Worm (Caenorhabditis elegans) whole organism, L4 larva: ENCODE results near the gene F33G12.6.

ENCODE experiments used
- D1046.2 ChIP-seq: fragments of 200-800 bp; sonication (Bioruptor generic); IDR thresholded peaks from 2 replicates; pipeline ENCODE4 v1.3.6; 2022; ENCODE audit warnings: missing genetic modification characterization, missing compliant biosample characterization
- F10B5.3 ChIP-seq: sonication (generic microtip); optimal IDR thresholded peaks from 2 replicates; lab custom pipeline; 2016; ENCODE audit warnings: mild to moderate bottlenecking, missing genetic modification characterization, missing compliant biosample characterization
- F49E8.2 ChIP-seq: sonication (generic microtip); optimal IDR thresholded peaks from 2 replicates; lab custom pipeline; 2016; ENCODE audit warnings: missing compliant biosample characterization, mild to moderate bottlenecking, missing genetic modification characterization, borderline replicate concordance
- R02D3.7 ChIP-seq: fragments of 150-350 bp; sonication (generic microtip); optimal IDR thresholded peaks from 3 replicates; lab custom pipeline; 2014; ENCODE audit warnings: missing biosample characterization, missing genetic modification characterization
- T20F7.1 ChIP-seq: fragments of 200-800 bp; sonication (Bioruptor generic); optimal IDR thresholded peaks from 2 replicates; lab custom pipeline; 2018; ENCODE audit warnings: mild to moderate bottlenecking, missing genetic modification characterization, missing compliant biosample characterization
- Y105C5A.15 ChIP-seq: fragments of 200-800 bp; sonication (Bioruptor generic); IDR thresholded peaks from 2 replicates; pipeline ENCODE4 v1.3.6; 2022; ENCODE audit warnings: missing genetic modification characterization, missing compliant biosample characterization
- Y48G9A.11 ChIP-seq: fragments of 200-800 bp; sonication (Bioruptor generic); IDR thresholded peaks from 2 replicates; pipeline ENCODE4 v1.3.6; 2022; ENCODE audit warnings: missing genetic modification reagents, missing genetic modification characterization, missing compliant biosample characterization
- Y75B8A.6 ChIP-seq: fragments of 200-800 bp; sonication (Bioruptor generic); IDR thresholded peaks from 2 replicates; pipeline ENCODE4 v1.3.6; 2022; ENCODE audit warnings: missing genetic modification reagents, missing genetic modification characterization, missing compliant biosample characterization
- ZK337.2 ChIP-seq: fragments of 200-800 bp; sonication (Bioruptor generic); IDR thresholded peaks from 2 replicates; pipeline ENCODE4 v1.3.6; 2022; ENCODE audit warnings: missing genetic modification reagents, missing genetic modification characterization, missing compliant biosample characterization
- ZK546.5 ChIP-seq, 2 experiments: sonication (generic microtip); optimal IDR thresholded peaks; 2 replicates each; lab custom pipeline; 2017; ENCODE audit warnings: missing biosample characterization in 2 of 2, missing genetic modification characterization in 2 of 2
- arid-1 ChIP-seq: fragments of 200-800 bp; sonication (Bioruptor generic); conservative IDR thresholded peaks from 2 replicates; pipeline ENCODE4 v1.3.6; 2022; ENCODE audit warnings: missing genetic modification reagents, missing genetic modification characterization, missing compliant biosample characterization
- ces-1 ChIP-seq: fragments of 150-350 bp; sonication (generic microtip); optimal IDR thresholded peaks from 4 replicates; lab custom pipeline; 2014; ENCODE audit warnings: missing biosample characterization, missing genetic modification reagents, missing genetic modification characterization
- cey-2 ChIP-seq: sonication (generic microtip); optimal IDR thresholded peaks from 3 replicates; lab custom pipeline; 2017; ENCODE audit warnings: missing genetic modification characterization, mild to moderate bottlenecking, missing compliant biosample characterization, antibody characterized with exemption, borderline replicate concordance; ENCODE audit not compliant: insufficient read depth
- ctbp-1 ChIP-seq: fragments of 200-800 bp; sonication (Bioruptor generic); IDR thresholded peaks from 2 replicates; pipeline ENCODE4 v1.3.6; 2022; ENCODE audit warnings: missing genetic modification reagents, missing genetic modification characterization, missing compliant biosample characterization
- daf-12 ChIP-seq: fragments of 150-350 bp; optimal IDR thresholded peaks from 2 replicates; lab custom pipeline; 2014; ENCODE audit warnings: missing biosample characterization, missing genetic modification reagents, missing genetic modification characterization
- dpl-1 ChIP-seq: fragments of 150-350 bp; optimal IDR thresholded peaks from 2 replicates; lab custom pipeline; 2014; ENCODE audit warnings: missing biosample characterization, missing genetic modification reagents, missing genetic modification characterization
- duxl-1 ChIP-seq: sonication (generic microtip); optimal IDR thresholded peaks from 2 replicates; lab custom pipeline; 2016; ENCODE audit warnings: mild to moderate bottlenecking, missing genetic modification characterization, moderate library complexity, missing compliant biosample characterization; ENCODE audit not compliant: poor library complexity
- dve-1 ChIP-seq: sonication (generic microtip); optimal IDR thresholded peaks from 2 replicates; lab custom pipeline; 2017; ENCODE audit warnings: antibody characterized with exemption, mild to moderate bottlenecking, missing genetic modification characterization, missing compliant biosample characterization; ENCODE audit not compliant: insufficient read depth
- egl-43 ChIP-seq: fragments of 200-800 bp; sonication (Bioruptor generic); IDR thresholded peaks from 2 replicates; pipeline ENCODE4 v1.3.6; 2022; ENCODE audit warnings: missing genetic modification reagents, missing genetic modification characterization, missing compliant biosample characterization
- fos-1 ChIP-seq: fragments of 150-350 bp; optimal IDR thresholded peaks from 2 replicates; lab custom pipeline; 2014; ENCODE audit warnings: missing biosample characterization, missing genetic modification characterization
- hif-1 ChIP-seq, 2 experiments: sonication (generic microtip); optimal IDR thresholded peaks; 2 replicates each; lab custom pipeline; 2016 to 2017; ENCODE audit warnings: missing compliant biosample characterization in 2 of 2, missing genetic modification characterization in 2 of 2, missing genetic modification reagents in 2 of 2, missing genotype in 2 of 2, mild to moderate bottlenecking in 1 of 2
- hlh-11 ChIP-seq: fragments of 200-800 bp; sonication (Bioruptor generic); optimal IDR thresholded peaks from 2 replicates; lab custom pipeline; 2018; ENCODE audit warnings: mild to moderate bottlenecking, missing genetic modification characterization, missing compliant biosample characterization
- hmg-1.1 ChIP-seq: fragments of 200-800 bp; sonication (Bioruptor generic); IDR thresholded peaks from 2 replicates; pipeline ENCODE4 v1.3.6; 2022; ENCODE audit warnings: missing genetic modification reagents, missing genetic modification characterization, missing compliant biosample characterization
- jun-1 ChIP-seq: fragments of 150-350 bp; optimal IDR thresholded peaks from 2 replicates; lab custom pipeline; 2014; ENCODE audit warnings: missing biosample characterization, missing genetic modification reagents, missing genetic modification characterization
- lin-38 ChIP-seq: fragments of 200-800 bp; sonication (Bioruptor generic); IDR thresholded peaks from 2 replicates; pipeline ENCODE4 v1.3.6; 2022; ENCODE audit warnings: missing genetic modification reagents, missing genetic modification characterization, missing compliant biosample characterization
- lin-39 ChIP-seq: fragments of 150-350 bp; optimal IDR thresholded peaks from 2 replicates; lab custom pipeline; 2014; ENCODE audit warnings: missing biosample characterization, missing genetic modification reagents, missing genetic modification characterization
- madf-5 ChIP-seq, 2 experiments: fragments of 200-800 bp; sonication (Bioruptor generic); IDR thresholded peaks; 2 replicates each; pipeline ENCODE4 v1.3.6; 2022; ENCODE audit warnings: missing compliant biosample characterization in 2 of 2, missing genetic modification characterization in 2 of 2
- madf-9 ChIP-seq: fragments of 200-800 bp; sonication (Bioruptor generic); conservative IDR thresholded peaks from 2 replicates; pipeline ENCODE4 v1.3.6; 2022; ENCODE audit warnings: missing genetic modification reagents, missing genetic modification characterization, missing compliant biosample characterization
- mdl-1 ChIP-seq, 2 experiments: fragments of 150-350 bp in 1 of 2; sonication (generic microtip) in 1 of 2; optimal IDR thresholded peaks; 2 replicates each; lab custom pipeline; 2014 to 2017; ENCODE audit warnings: missing biosample characterization in 2 of 2, missing genetic modification characterization in 2 of 2
- mep-1 ChIP-seq: fragments of 150-350 bp; sonication (generic microtip); optimal IDR thresholded peaks from 3 replicates; lab custom pipeline; 2014; ENCODE audit warnings: missing biosample characterization, missing genetic modification characterization
- nhr-10 ChIP-seq: fragments of 150-350 bp; optimal IDR thresholded peaks from 2 replicates; lab custom pipeline; 2014; ENCODE audit warnings: missing biosample characterization, missing genetic modification characterization
- nhr-102 ChIP-seq: sonication (generic microtip); optimal IDR thresholded peaks from 2 replicates; lab custom pipeline; 2016; ENCODE audit warnings: mild to moderate bottlenecking, missing genetic modification characterization, moderate library complexity, missing compliant biosample characterization
- nhr-11 ChIP-seq: fragments of 150-350 bp; optimal IDR thresholded peaks from 2 replicates; lab custom pipeline; 2014; ENCODE audit warnings: missing biosample characterization, missing genetic modification characterization
- nhr-28 ChIP-seq: fragments of 150-350 bp; optimal IDR thresholded peaks from 2 replicates; lab custom pipeline; 2014; ENCODE audit warnings: missing biosample characterization, missing genetic modification characterization
- nhr-6 ChIP-seq: fragments of 150-350 bp; optimal IDR thresholded peaks from 2 replicates; lab custom pipeline; 2014; ENCODE audit warnings: missing biosample characterization, missing genetic modification characterization
- nhr-77 ChIP-seq: fragments of 150-350 bp; optimal IDR thresholded peaks from 2 replicates; lab custom pipeline; 2014; ENCODE audit warnings: missing biosample characterization, missing genetic modification characterization
- php-3 ChIP-seq: fragments of 200-800 bp; sonication (Bioruptor generic); IDR thresholded peaks from 2 replicates; pipeline ENCODE4 v1.3.6; 2022; ENCODE audit warnings: missing genetic modification reagents, missing genetic modification characterization, missing compliant biosample characterization
- rbr-2 ChIP-seq: sonication (generic microtip); optimal IDR thresholded peaks from 2 replicates; lab custom pipeline; 2016; ENCODE audit warnings: missing genotype, missing genetic modification characterization, missing compliant biosample characterization
- saeg-2 ChIP-seq: fragments of 200-800 bp; sonication (Bioruptor generic); IDR thresholded peaks from 2 replicates; pipeline ENCODE4 v1.3.6; 2022; ENCODE audit warnings: missing genetic modification reagents, missing genetic modification characterization, missing compliant biosample characterization
- sdz-12 ChIP-seq: fragments of 200-800 bp; sonication (Bioruptor generic); optimal IDR thresholded peaks from 2 replicates; lab custom pipeline; 2018; ENCODE audit warnings: mild to moderate bottlenecking, missing genetic modification characterization, missing compliant biosample characterization
- set-16 ChIP-seq: fragments of 200-800 bp; sonication (Bioruptor generic); IDR thresholded peaks from 2 replicates; pipeline ENCODE4 v1.3.6; 2022; ENCODE audit warnings: missing genetic modification reagents, missing genetic modification characterization, missing compliant biosample characterization
- snpc-4 ChIP-seq: fragments of 150-350 bp; optimal IDR thresholded peaks from 2 replicates; lab custom pipeline; 2014; ENCODE audit warnings: missing biosample characterization, missing genetic modification characterization
- tag-97 ChIP-seq: fragments of 200-800 bp; sonication (Bioruptor generic); IDR thresholded peaks from 2 replicates; pipeline ENCODE4 v1.3.6; 2022; ENCODE audit warnings: missing genetic modification characterization, missing compliant biosample characterization
- unc-130 ChIP-seq: sonication (generic microtip); optimal IDR thresholded peaks from 2 replicates; lab custom pipeline; 2016; ENCODE audit warnings: missing genetic modification reagents, missing genetic modification characterization, missing compliant biosample characterization
- zfp-3 ChIP-seq: fragments of 200-800 bp; sonication (Bioruptor generic); conservative IDR thresholded peaks from 2 replicates; pipeline ENCODE4 v1.3.6; 2022; ENCODE audit warnings: missing genetic modification reagents, missing genetic modification characterization, missing compliant biosample characterization
- zip-11 ChIP-seq: fragments of 200-800 bp; sonication (Bioruptor generic); IDR thresholded peaks from 2 replicates; pipeline ENCODE4 v1.3.6; 2022; ENCODE audit warnings: missing genetic modification characterization, missing compliant biosample characterization
- ztf-11 ChIP-seq: fragments of 150-350 bp; optimal IDR thresholded peaks from 2 replicates; lab custom pipeline; 2014; ENCODE audit warnings: missing biosample characterization, missing genetic modification characterization

Gene F33G12.6

DNA sequence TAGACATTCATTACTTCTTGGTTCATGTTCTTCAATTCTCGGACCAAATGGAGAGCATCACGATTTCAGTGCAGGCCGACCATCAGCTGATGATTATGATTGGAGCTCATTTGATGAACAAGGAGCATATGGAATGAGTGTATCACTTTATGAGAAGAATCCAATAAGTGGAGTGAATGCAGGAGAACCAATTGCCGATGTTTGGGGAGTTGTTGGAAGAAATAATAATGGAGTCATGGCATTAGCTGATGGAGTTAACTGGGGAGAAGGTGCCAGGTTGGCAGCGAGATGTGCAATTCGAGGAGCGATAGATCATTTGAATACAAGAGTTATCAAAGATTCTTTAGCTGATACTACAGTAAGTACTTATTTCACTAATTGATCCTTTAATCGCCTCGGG, 1.1 kb downstream of the F33G12.6 start:
- TF ChIP-seq nhr-77 (tag; lab: Kevin White, UChicago) (no peak), Y105C5A.15 (GFP tag; lab: Robert Waterston, UW) (no peak), Y75B8A.6 (GFP tag; lab: Robert Waterston, UW) (no peak), nhr-11 (tag; lab: Kevin White, UChicago) (no peak), ces-1 (no peak), ztf-11 (tag; lab: Kevin White, UChicago) (no peak), arid-1 (GFP tag; lab: Robert Waterston, UW) (no peak), ZK546.5 (tag; optimal IDR thresholded peaks at IDR 0.05; lab: Kevin White, UChicago) (no peak), Y48G9A.11 (GFP tag; lab: Robert Waterston, UW) (no peak), D1046.2 (GFP tag; lab: Robert Waterston, UW) (no peak), daf-12 (tag; lab: Kevin White, UChicago) (no peak), mdl-1 (tag; optimal IDR thresholded peaks at IDR 0.05; lab: Kevin White, UChicago) (no peak), set-16 (GFP tag; lab: Robert Waterston, UW) (no peak), zip-11 (GFP tag; lab: Robert Waterston, UW) (no peak), mep-1 (tag; lab: Kevin White, UChicago) (no peak), madf-9 (GFP tag; lab: Robert Waterston, UW) (no peak), fos-1 (no peak), F49E8.2 (tag; lab: Kevin White, UChicago) (no peak)

DNA sequence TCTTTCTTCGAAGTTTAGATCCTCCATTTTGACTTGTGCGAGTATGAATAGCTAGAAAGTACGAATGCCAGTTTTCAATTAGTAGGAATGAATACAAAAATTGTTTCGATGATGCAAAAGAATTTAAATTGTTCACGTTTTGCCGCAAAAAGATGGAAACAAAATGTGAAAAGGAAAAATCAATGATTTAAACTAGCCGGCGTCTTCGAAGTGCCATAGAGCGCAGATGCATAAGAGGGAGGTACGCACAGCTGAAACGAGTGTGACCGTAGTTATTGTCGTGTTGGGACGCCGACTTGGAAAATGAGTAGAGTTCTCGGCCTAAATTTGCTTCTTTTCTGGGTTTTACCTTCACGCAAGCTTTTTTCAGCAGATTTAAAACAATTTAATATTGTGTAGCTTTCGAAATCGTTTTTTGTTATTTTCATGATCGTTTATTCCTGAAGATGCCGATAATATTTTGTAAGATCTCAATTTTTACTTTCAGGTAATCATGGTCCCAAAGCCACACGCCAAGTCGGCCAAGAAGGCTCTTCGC, 5.5 kb downstream of the F33G12.6 start, which contains the start of the genes ify-1 and rpl-22:
Gene ify-1 (minus strand): TSS at position 51 of the 538 bp plus-strand sequence.
Gene rpl-22 (plus strand): TSS at position 488 of the 538 bp plus-strand sequence.
- peak; percentile 96 for TF ChIP-seq mep-1 (tag; lab: Kevin White, UChicago)
- peak; percentile 82 for TF ChIP-seq nhr-102 (tag; lab: Kevin White, UChicago)
- TF ChIP-seq hmg-1.1 (GFP tag; lab: Robert Waterston, UW) = peak; percentile 86
- peak; percentile 50; the same call in 1 of the 2 replicates for TF ChIP-seq zfp-3 (GFP tag; lab: Robert Waterston, UW)
- TF ChIP-seq dve-1 (tag; lab: Kevin White, UChicago) = peak; percentile 95
- TF ChIP-seq php-3 (GFP tag; lab: Robert Waterston, UW) = 0 out of 2 replicates have a peak, but pooled peaks have one; percentile 34
- TF ChIP-seq tag-97 (GFP tag; lab: Robert Waterston, UW) = no peak
- TF ChIP-seq cey-2 = no peak
- peak; percentile 88 for TF ChIP-seq duxl-1 (tag; lab: Kevin White, UChicago)
- peak; percentile 80 for TF ChIP-seq nhr-28 (tag; lab: Kevin White, UChicago)
- peak; percentile 72 for TF ChIP-seq ctbp-1 (GFP tag; lab: Robert Waterston, UW)
- peak; percentile 89 for TF ChIP-seq hlh-11 (tag; lab: Kevin White, UChicago)
- no peak for TF ChIP-seq R02D3.7 (tag; lab: Kevin White, UChicago)
- TF ChIP-seq rbr-2 (tag; lab: Kevin White, UChicago) = peak; percentile 87
- peak; percentile 36 for TF ChIP-seq nhr-10 (tag; lab: Kevin White, UChicago)
- TF ChIP-seq ZK337.2 = no peak
- TF ChIP-seq madf-9 (GFP tag; lab: Robert Waterston, UW) = 0 out of 2 replicates have a peak, but pooled peaks have one; percentile 21
- TF ChIP-seq madf-5 (GFP tag; IDR thresholded peaks at IDR 0.05; lab: Robert Waterston, UW) = no peak
- peak; percentile 96 for TF ChIP-seq nhr-77 (tag; lab: Kevin White, UChicago)
- peak; percentile 100 for TF ChIP-seq D1046.2 (GFP tag; lab: Robert Waterston, UW)
- 0 out of 2 replicates have a peak, but pooled peaks have one; percentile 42 for TF ChIP-seq egl-43 (GFP tag; lab: Robert Waterston, UW)
- TF ChIP-seq F10B5.3 (tag; lab: Kevin White, UChicago) = peak; percentile 43
- no peak for TF ChIP-seq fos-1
- TF ChIP-seq ZK546.5 (tag; optimal IDR thresholded peaks at IDR 0.05; lab: Kevin White, UChicago) = peak in 1 of 2 experiments; percentile 16
- peak; percentile 84 for TF ChIP-seq T20F7.1 (GFP tag; lab: Kevin White, UChicago)
- peak; percentile 51 for TF ChIP-seq snpc-4 (tag; lab: Kevin White, UChicago)
- TF ChIP-seq jun-1 (tag; lab: Kevin White, UChicago) = peak; percentile 69
- TF ChIP-seq sdz-12 (GFP tag; lab: Kevin White, UChicago) = no peak
- no peak for TF ChIP-seq daf-12 (tag; lab: Kevin White, UChicago)
- TF ChIP-seq nhr-6 (tag; lab: Kevin White, UChicago) = peak; percentile 95
- no peak for TF ChIP-seq lin-39 (tag; lab: Kevin White, UChicago)
- TF ChIP-seq hif-1 (tag; optimal IDR thresholded peaks at IDR 0.05; lab: Kevin White, UChicago) = peak; percentile 7 to 83
- peak; percentile 99 for TF ChIP-seq lin-38 (GFP tag; lab: Robert Waterston, UW)
- no peak for TF ChIP-seq saeg-2 (GFP tag; lab: Robert Waterston, UW)
- peak; percentile 94 for TF ChIP-seq dpl-1
- peak; percentile 81 for TF ChIP-seq unc-130 (GFP tag; lab: Kevin White, UChicago)
